Worm (Caenorhabditis elegans) whole organism, mixed stage, embryonic: ENCODE measurements around the gene srg-48.

Experiments
- ces-1 ChIP-seq: fragments of 150-350 bp; optimal IDR thresholded peaks from 2 replicates; lab custom pipeline; 2014; ENCODE audit warnings: missing biosample characterization, missing genetic modification reagents, missing genetic modification characterization
- elt-3 ChIP-seq: fragments of 150-350 bp; optimal IDR thresholded peaks from 2 replicates; lab custom pipeline; 2014; ENCODE audit warnings: missing biosample characterization, missing genetic modification characterization
- ham-2 ChIP-seq: fragments of 200-800 bp; sonication (Bioruptor generic); optimal IDR thresholded peaks from 2 replicates; lab custom pipeline; 2018; ENCODE audit warnings: mild to moderate bottlenecking, missing genetic modification characterization, missing compliant biosample characterization
- lin-13 ChIP-seq: fragments of 150-350 bp; optimal IDR thresholded peaks from 2 replicates; lab custom pipeline; 2014; ENCODE audit warnings: missing biosample characterization, missing genetic modification characterization
- lsy-2 ChIP-seq: fragments of 150-350 bp; optimal IDR thresholded peaks from 2 replicates; lab custom pipeline; 2014; ENCODE audit warnings: missing biosample characterization, missing genetic modification characterization
- nhr-12 ChIP-seq: fragments of 150-350 bp; optimal IDR thresholded peaks from 2 replicates; lab custom pipeline; 2014; ENCODE audit warnings: missing biosample characterization, missing genetic modification characterization
- nhr-28 ChIP-seq: fragments of 150-350 bp; optimal IDR thresholded peaks from 2 replicates; lab custom pipeline; 2014; ENCODE audit warnings: missing biosample characterization, missing genetic modification characterization
- nhr-76 ChIP-seq: sonication (generic microtip); optimal IDR thresholded peaks from 2 replicates; lab custom pipeline; 2017; ENCODE audit warnings: missing biosample characterization, missing genetic modification characterization
- snpc-4 ChIP-seq: fragments of 150-350 bp; optimal IDR thresholded peaks from 2 replicates; lab custom pipeline; 2014; ENCODE audit warnings: missing biosample characterization, missing genetic modification characterization
- unc-39 ChIP-seq: fragments of 150-350 bp; optimal IDR thresholded peaks from 2 replicates; lab custom pipeline; 2014; ENCODE audit warnings: missing biosample characterization, missing genetic modification characterization
- zip-8 ChIP-seq: fragments of 150-350 bp; optimal IDR thresholded peaks from 2 replicates; lab custom pipeline; 2014; ENCODE audit warnings: missing biosample characterization, missing genetic modification characterization

- no peak for TF ChIP-seq unc-39 (tag; lab: Kevin White, UChicago)
- no peak for TF ChIP-seq elt-3 (tag; lab: Kevin White, UChicago)
- TF ChIP-seq ces-1 (GFP tag; lab: Kevin White, UChicago) = peak; percentile 62
- TF ChIP-seq nhr-12 (tag; lab: Kevin White, UChicago) = no peak
- no peak for TF ChIP-seq nhr-76
- TF ChIP-seq nhr-28 (tag; lab: Kevin White, UChicago) = no peak
- TF ChIP-seq snpc-4 (tag; lab: Kevin White, UChicago) = no peak
- TF ChIP-seq lsy-2 (tag; lab: Kevin White, UChicago) = peak; percentile 69
- TF ChIP-seq zip-8 (tag; lab: Kevin White, UChicago) = no peak
- peak; percentile 19 for TF ChIP-seq lin-13 (tag; lab: Kevin White, UChicago)
- no peak for TF ChIP-seq ham-2 (GFP tag; lab: Kevin White, UChicago)
Observed at ce11 chrIV:7044552-7045139, 27.6 kb upstream of the srg-48 start, which contains the start of gene tin-9.1.
